Worm (Caenorhabditis elegans) whole organism, mixed stage, embryonic: ENCODE measurements around the gene F08F8.9.

ENCODE experiments used
- M03D4.4 ChIP-seq: sonication (generic microtip); optimal IDR thresholded peaks from 2 replicates; lab custom pipeline; 2017; ENCODE audit warnings: mild to moderate bottlenecking, missing genetic modification characterization, missing compliant biosample characterization
- bed-3 ChIP-seq: fragments of 200-800 bp; sonication (Bioruptor generic); optimal IDR thresholded peaks from 3 replicates; lab custom pipeline; 2018; ENCODE audit warnings: mild to moderate bottlenecking, missing genetic modification characterization, moderate library complexity, missing compliant biosample characterization
- blmp-1 ChIP-seq: fragments of 150-350 bp; optimal IDR thresholded peaks from 2 replicates; lab custom pipeline; 2014; ENCODE audit warnings: missing biosample characterization, missing genetic modification characterization
- ceh-39 ChIP-seq: fragments of 150-350 bp; optimal IDR thresholded peaks from 2 replicates; lab custom pipeline; 2014; ENCODE audit warnings: missing biosample characterization, missing genetic modification characterization
- ceh-43 ChIP-seq: fragments of 200-800 bp; sonication (Bioruptor generic); optimal IDR thresholded peaks from 2 replicates; lab custom pipeline; 2018; ENCODE audit warnings: mild to moderate bottlenecking, missing genetic modification characterization, moderate library complexity, missing compliant biosample characterization
- ceh-83 ChIP-seq: fragments of 200-800 bp; sonication (Bioruptor generic); optimal IDR thresholded peaks from 2 replicates; lab custom pipeline; 2018; ENCODE audit warnings: mild to moderate bottlenecking, missing genetic modification characterization, missing compliant biosample characterization
- ces-1 ChIP-seq: fragments of 150-350 bp; optimal IDR thresholded peaks from 2 replicates; lab custom pipeline; 2014; ENCODE audit warnings: missing biosample characterization, missing genetic modification reagents, missing genetic modification characterization
- cnd-1 ChIP-seq: fragments of 200-800 bp; sonication (Bioruptor generic); optimal IDR thresholded peaks from 2 replicates; lab custom pipeline; 2018; ENCODE audit warnings: mild to moderate bottlenecking, missing genetic modification characterization, missing compliant biosample characterization
- drap-1 ChIP-seq: fragments of 200-800 bp; sonication (Bioruptor generic); optimal IDR thresholded peaks from 3 replicates; lab custom pipeline; 2018; ENCODE audit warnings: mild to moderate bottlenecking, missing genetic modification characterization, missing compliant biosample characterization
- elt-1 ChIP-seq: sonication (generic microtip); optimal IDR thresholded peaks from 2 replicates; lab custom pipeline; 2017; ENCODE audit warnings: missing genetic modification characterization, mild to moderate bottlenecking, missing compliant biosample characterization, antibody characterized with exemption, moderate library complexity, borderline replicate concordance; ENCODE audit not compliant: insufficient read depth
- elt-3 ChIP-seq: fragments of 150-350 bp; optimal IDR thresholded peaks from 2 replicates; lab custom pipeline; 2014; ENCODE audit warnings: missing biosample characterization, missing genetic modification characterization
- flh-1 ChIP-seq: fragments of 200-800 bp; sonication (Bioruptor generic); optimal IDR thresholded peaks from 2 replicates; lab custom pipeline; 2018; ENCODE audit warnings: mild to moderate bottlenecking, missing genetic modification characterization, moderate library complexity, missing compliant biosample characterization
- ham-2 ChIP-seq: fragments of 200-800 bp; sonication (Bioruptor generic); optimal IDR thresholded peaks from 2 replicates; lab custom pipeline; 2018; ENCODE audit warnings: mild to moderate bottlenecking, missing genetic modification characterization, missing compliant biosample characterization
- hlh-1 ChIP-seq: fragments of 150-350 bp; optimal IDR thresholded peaks from 2 replicates; lab custom pipeline; 2014; ENCODE audit warnings: missing biosample characterization, missing genetic modification reagents, missing genetic modification characterization
- lin-13 ChIP-seq: fragments of 150-350 bp; optimal IDR thresholded peaks from 2 replicates; lab custom pipeline; 2014; ENCODE audit warnings: missing biosample characterization, missing genetic modification characterization
- lin-32 ChIP-seq: fragments of 200-800 bp; sonication (Bioruptor generic); optimal IDR thresholded peaks from 2 replicates; lab custom pipeline; 2018; ENCODE audit warnings: mild to moderate bottlenecking, missing genetic modification characterization, missing compliant biosample characterization
- lsy-2 ChIP-seq: fragments of 150-350 bp; optimal IDR thresholded peaks from 2 replicates; lab custom pipeline; 2014; ENCODE audit warnings: missing biosample characterization, missing genetic modification characterization
- mab-5 ChIP-seq: fragments of 150-350 bp; optimal IDR thresholded peaks from 2 replicates; lab custom pipeline; 2014; ENCODE audit warnings: missing biosample characterization, missing genetic modification characterization
- mep-1 ChIP-seq: fragments of 150-350 bp; optimal IDR thresholded peaks from 2 replicates; lab custom pipeline; 2017; ENCODE audit warnings: missing biosample characterization, missing genetic modification reagents, missing genetic modification characterization, inconsistent platforms
- mls-2 ChIP-seq: sonication (generic microtip); optimal IDR thresholded peaks from 2 replicates; lab custom pipeline; 2016; ENCODE audit warnings: mild to moderate bottlenecking, missing genetic modification characterization, moderate library complexity, missing compliant biosample characterization
- nhr-12 ChIP-seq: fragments of 150-350 bp; optimal IDR thresholded peaks from 2 replicates; lab custom pipeline; 2014; ENCODE audit warnings: missing biosample characterization, missing genetic modification characterization
- nhr-2 ChIP-seq: fragments of 150-350 bp; optimal IDR thresholded peaks from 2 replicates; lab custom pipeline; 2014; ENCODE audit warnings: missing biosample characterization, missing genetic modification characterization
- nhr-237 ChIP-seq: fragments of 150-350 bp; optimal IDR thresholded peaks from 2 replicates; lab custom pipeline; 2014; ENCODE audit warnings: missing biosample characterization, missing genetic modification characterization
- nhr-28 ChIP-seq: fragments of 150-350 bp; optimal IDR thresholded peaks from 2 replicates; lab custom pipeline; 2014; ENCODE audit warnings: missing biosample characterization, missing genetic modification characterization
- nhr-76 ChIP-seq: sonication (generic microtip); optimal IDR thresholded peaks from 2 replicates; lab custom pipeline; 2017; ENCODE audit warnings: missing biosample characterization, missing genetic modification characterization
- pha-4 ChIP-seq: fragments of 150-350 bp; optimal IDR thresholded peaks from 2 replicates; lab custom pipeline; 2018; ENCODE audit warnings: missing biosample characterization, missing genetic modification reagents, missing genetic modification characterization
- sem-2 ChIP-seq: fragments of 200-800 bp; sonication (Bioruptor generic); optimal IDR thresholded peaks from 2 replicates; lab custom pipeline; 2018; ENCODE audit warnings: mild to moderate bottlenecking, missing genetic modification characterization, missing compliant biosample characterization
- snpc-4 ChIP-seq: fragments of 150-350 bp; optimal IDR thresholded peaks from 2 replicates; lab custom pipeline; 2014; ENCODE audit warnings: missing biosample characterization, missing genetic modification characterization
- sptf-1 ChIP-seq: sonication (generic microtip); optimal IDR thresholded peaks from 2 replicates; lab custom pipeline; 2017; ENCODE audit warnings: mild to moderate bottlenecking, missing genetic modification characterization, moderate library complexity, missing compliant biosample characterization
- tbx-8 ChIP-seq: fragments of 200-800 bp; sonication (Bioruptor generic); optimal IDR thresholded peaks from 2 replicates; lab custom pipeline; 2018; ENCODE audit warnings: mild to moderate bottlenecking, missing genetic modification characterization, moderate library complexity, missing compliant biosample characterization
- unc-120 ChIP-seq: sonication (generic microtip); optimal IDR thresholded peaks from 2 replicates; lab custom pipeline; 2017; ENCODE audit warnings: missing genetic modification characterization, missing compliant biosample characterization; ENCODE audit not compliant: poor library complexity, severe bottlenecking
- unc-39 ChIP-seq: fragments of 150-350 bp; optimal IDR thresholded peaks from 2 replicates; lab custom pipeline; 2014; ENCODE audit warnings: missing biosample characterization, missing genetic modification characterization
- unc-62 ChIP-seq: fragments of 150-350 bp; optimal IDR thresholded peaks from 2 replicates; lab custom pipeline; 2014; ENCODE audit warnings: missing biosample characterization, missing genetic modification reagents, missing genetic modification characterization
- zip-8 ChIP-seq: fragments of 150-350 bp; optimal IDR thresholded peaks from 2 replicates; lab custom pipeline; 2014; ENCODE audit warnings: missing biosample characterization, missing genetic modification characterization
- ztf-11 ChIP-seq: fragments of 150-350 bp; optimal IDR thresholded peaks from 2 replicates; lab custom pipeline; 2014; ENCODE audit warnings: missing biosample characterization, missing genetic modification characterization

The F08F8.9 gene

ce11 chrIII:7376143-7376802 lies 22.5 kb upstream of the F08F8.9 start:
- TF ChIP-seq sptf-1 (tag; lab: Kevin White, UChicago) (peak; percentile 12), lin-13 (tag; lab: Kevin White, UChicago) (peak; percentile 15), cnd-1 (tag; lab: Kevin White, UChicago) (no peak), tbx-8 (no peak), snpc-4 (no peak), pha-4 (tag; lab: Kevin White, UChicago) (peak; percentile 66), unc-120 (no peak), nhr-12 (tag; lab: Kevin White, UChicago) (no peak), nhr-237 (tag; lab: Kevin White, UChicago) (peak; percentile 56), M03D4.4 (tag; lab: Kevin White, UChicago) (no peak), flh-1 (GFP tag; lab: Kevin White, UChicago) (no peak), nhr-28 (tag; lab: Kevin White, UChicago) (no peak), drap-1 (GFP tag; lab: Kevin White, UChicago) (peak; percentile 38), bed-3 (no peak), unc-39 (tag; lab: Kevin White, UChicago) (no peak), sem-2 (GFP tag; lab: Kevin White, UChicago) (no peak), blmp-1 (tag; lab: Kevin White, UChicago) (no peak), elt-3 (tag; lab: Kevin White, UChicago) (peak; percentile 47), nhr-2 (tag; lab: Kevin White, UChicago) (peak; percentile 35), nhr-76 (tag; lab: Kevin White, UChicago) (no peak), ham-2 (GFP tag; lab: Kevin White, UChicago) (no peak), unc-62 (GFP tag; lab: Kevin White, UChicago) (peak; percentile 51), elt-1 (tag; lab: Kevin White, UChicago) (no peak), ceh-83 (GFP tag; lab: Kevin White, UChicago) (no peak), lin-32 (GFP tag; lab: Kevin White, UChicago) (no peak), mep-1 (no peak), mab-5 (no peak), ceh-43 (no peak), mls-2 (tag; lab: Kevin White, UChicago) (peak; percentile 22), ces-1 (GFP tag; lab: Kevin White, UChicago) (no peak), zip-8 (peak; percentile 78), ztf-11 (no peak), ceh-39 (tag; lab: Kevin White, UChicago) (no peak), hlh-1 (peak; percentile 19)
- TF ChIP-seq, all 35 proteins: peak for 11

- TF ChIP-seq unc-62 (GFP tag; lab: Kevin White, UChicago) (no peak), elt-3 (tag; lab: Kevin White, UChicago) (peak; percentile 60)
Measured at ce11 chrIII:7375434-7375833, 21.7 kb upstream of the F08F8.9 start.

ce11 chrIII:7374681-7375271 lies 21.0 kb upstream of the F08F8.9 start, which contains the start of gene mml-1:
Gene mml-1 (minus strand): TSS chrIII:7374731.
- TF ChIP-seq unc-120 = peak; percentile 29
- TF ChIP-seq flh-1 (GFP tag; lab: Kevin White, UChicago) = no peak
- TF ChIP-seq hlh-1 = peak; percentile 46

ce11 chrIII:7373802-7374435 lies 20.1 kb upstream of the F08F8.9 start:
- TF ChIP-seq ham-2 (GFP tag; lab: Kevin White, UChicago) (no peak), drap-1 (GFP tag; lab: Kevin White, UChicago) (no peak), lin-32 (GFP tag; lab: Kevin White, UChicago) (no peak), sptf-1 (tag; lab: Kevin White, UChicago) (no peak), nhr-237 (tag; lab: Kevin White, UChicago) (no peak), sem-2 (GFP tag; lab: Kevin White, UChicago) (no peak), lsy-2 (tag; lab: Kevin White, UChicago) (no peak), elt-1 (tag; lab: Kevin White, UChicago) (no peak), snpc-4 (no peak), ztf-11 (no peak), mep-1 (no peak), ceh-83 (GFP tag; lab: Kevin White, UChicago) (no peak)
